Fruit fly (Drosophila melanogaster): Measurements from ENCODE around the gene ValRS-m.

Gene ValRS-m

DNA sequence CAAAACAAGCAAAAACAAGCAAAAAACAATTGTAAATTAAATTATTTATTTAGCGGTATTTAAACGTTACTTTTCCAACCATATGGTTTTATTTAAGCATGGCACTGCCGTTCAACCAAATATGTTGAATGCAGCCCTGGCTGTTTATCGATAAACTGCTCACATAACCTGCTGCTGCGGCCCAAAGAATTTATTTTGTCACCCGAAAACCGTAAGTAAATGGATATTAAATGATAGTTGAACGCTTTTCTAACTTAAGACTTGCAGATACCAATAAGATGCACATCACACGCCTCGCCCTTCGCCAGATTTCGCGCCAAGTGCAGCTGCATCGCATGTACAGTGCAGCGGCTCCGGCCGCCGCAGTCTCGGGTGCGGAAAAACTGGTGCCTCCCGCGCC is 7.9 kb downstream of the ValRS-m start, which contains the start of gene mRpL12 (continued):
- TF ChIP-seq nerfin-2 (GFP tag; IDR thresholded peaks at IDR 0.05; ENCODE audit: partially characterized antibody) (peak; percentile 32; the same call in 1 of the 2 replicates), CG2116 (GFP tag; optimal IDR thresholded peaks at IDR 0.05) (peak; percentile 92), h (optimal IDR thresholded peaks at IDR 0.05) (no peak), Oaz (GFP tag; IDR thresholded peaks at IDR 0.05) (no peak), CoRest (tag; optimal IDR thresholded peaks at IDR 0.05) (peak; percentile 19), row (GFP tag; IDR thresholded peaks at IDR 0.05) (peak; percentile 38; the same call in 1 of the 3 replicates), CG14710 (tag; optimal IDR thresholded peaks at IDR 0.05) (peak; percentile 15), CG3995 (GFP tag; optimal IDR thresholded peaks at IDR 0.05) (peak; percentile 52), CG1792 (GFP tag; optimal IDR thresholded peaks at IDR 0.05) (no peak), zfh1 (GFP tag; IDR thresholded peaks at IDR 0.05) (no peak), CG10959 (GFP tag; IDR thresholded peaks at IDR 0.05) (no peak), Antp (GFP tag; optimal IDR thresholded peaks at IDR 0.05) (no peak), bigmax (GFP tag; optimal IDR thresholded peaks at IDR 0.05) (peak; percentile 90), CG2712 (tag; optimal IDR thresholded peaks at IDR 0.05) (peak; percentile 18), amos (GFP tag; IDR thresholded peaks at IDR 0.05; ENCODE audit: partially characterized antibody) (peak; percentile 25; the same call in 1 of the 2 replicates), Dll (GFP tag; IDR thresholded peaks at IDR 0.05; ENCODE audit: partially characterized antibody) (peak; percentile 52; the same call in 1 of the 4 replicates), ase (GFP tag; IDR thresholded peaks at IDR 0.05) (no peak), fru (optimal IDR thresholded peaks at IDR 0.05) (no peak), CG9215 (GFP tag; IDR thresholded peaks at IDR 0.05) (peak; percentile 99), BEAF-32 (GFP tag; optimal IDR thresholded peaks at IDR 0.05) (peak; percentile 30), Ets97D (GFP tag; optimal IDR thresholded peaks at IDR 0.05) (peak; percentile 6), CG1024 (GFP tag; IDR thresholded peaks at IDR 0.05) (no peak), pan (optimal IDR thresholded peaks at IDR 0.05) (no peak), pan (GFP tag; optimal IDR thresholded peaks at IDR 0.05 in 1 of 2, IDR thresholded peaks at IDR 0.05 in 1 of 2) (no peak), CG17612 (GFP tag; IDR thresholded peaks at IDR 0.05) (no peak), MESR4 (GFP tag; optimal IDR thresholded peaks at IDR 0.05) (peak; percentile 87), hkb (optimal IDR thresholded peaks at IDR 0.05) (no peak), hkb (GFP tag; IDR thresholded peaks at IDR 0.05) (no peak), YL-1 (GFP tag; optimal IDR thresholded peaks at IDR 0.05) (peak; percentile 48), org-1 (GFP tag; optimal IDR thresholded peaks at IDR 0.05) (no peak), Sox102F (GFP tag; optimal IDR thresholded peaks at IDR 0.05) (no peak), CG34422 (GFP tag; IDR thresholded peaks at IDR 0.05) (no peak; the same call in 2 of the 3 replicates), phol (tag; optimal IDR thresholded peaks at IDR 0.05) (peak; percentile 25), Dp (GFP tag; optimal IDR thresholded peaks at IDR 0.05) (peak; percentile 52), CG4424 (GFP tag; optimal IDR thresholded peaks at IDR 0.05) (peak; percentile 25), CG3726 (GFP tag; IDR thresholded peaks at IDR 0.05) (no peak), CG10267 (tag; optimal IDR thresholded peaks at IDR 0.05) (peak; percentile 21), Sry-δ (GFP tag; optimal IDR thresholded peaks at IDR 0.05) (peak; percentile 54), CG6254 (GFP tag; optimal IDR thresholded peaks at IDR 0.05) (no peak), Hmr (GFP tag; optimal IDR thresholded peaks at IDR 0.05) (no peak), sc (optimal IDR thresholded peaks at IDR 0.05) (no peak), sc (GFP tag; optimal IDR thresholded peaks at IDR 0.05) (no peak), CG1603 (tag; optimal IDR thresholded peaks at IDR 0.05) (peak; percentile 54), CG9437 (GFP tag; optimal IDR thresholded peaks at IDR 0.05) (no peak), CG4617 (GFP tag; optimal IDR thresholded peaks at IDR 0.05; ENCODE audit: borderline replicate concordance) (peak; percentile 42), corto (GFP tag; optimal IDR thresholded peaks at IDR 0.05) (no peak), crp (GFP tag; optimal IDR thresholded peaks at IDR 0.05) (peak; percentile 7 to 83), rib (GFP tag; IDR thresholded peaks at IDR 0.05) (no peak), gem (tag; optimal IDR thresholded peaks at IDR 0.05) (no peak), Sox100B (GFP tag; optimal IDR thresholded peaks at IDR 0.05) (no peak), gfzf (GFP tag; optimal IDR thresholded peaks at IDR 0.05) (peak; percentile 26), CG13287 (GFP tag; IDR thresholded peaks at IDR 0.05; ENCODE audit: partially characterized antibody) (peak; percentile 49)

All from whole organism, embryonic.